Worm (Caenorhabditis elegans) whole organism, L2 larva: ENCODE data around the gene ZC449.1.

Source experiments
- ama-1 ChIP-seq: fragments of 150-350 bp; optimal IDR thresholded peaks from 2 replicates; lab custom pipeline; 2018; ENCODE audit warnings: inconsistent platforms
- crh-2 ChIP-seq: sonication (generic microtip); optimal IDR thresholded peaks from 2 replicates; lab custom pipeline; 2017; ENCODE audit warnings: missing biosample characterization, missing genetic modification characterization
- dmd-4 ChIP-seq: sonication (generic microtip); optimal IDR thresholded peaks from 2 replicates; lab custom pipeline; 2017; ENCODE audit warnings: missing biosample characterization, missing genetic modification characterization
- elt-3 ChIP-seq: sonication (generic microtip); optimal IDR thresholded peaks from 2 replicates; lab custom pipeline; 2017; ENCODE audit warnings: missing biosample characterization, missing genetic modification characterization
- lin-13 ChIP-seq: fragments of 150-350 bp; optimal IDR thresholded peaks from 2 replicates; lab custom pipeline; 2014; ENCODE audit warnings: missing biosample characterization, missing genetic modification reagents, missing genetic modification characterization
- mbf-1 ChIP-seq: sonication (generic microtip); optimal IDR thresholded peaks from 2 replicates; lab custom pipeline; 2017; ENCODE audit warnings: missing biosample characterization, missing genetic modification characterization
- nhr-11 ChIP-seq: fragments of 150-350 bp; optimal IDR thresholded peaks from 2 replicates; lab custom pipeline; 2014; ENCODE audit warnings: missing biosample characterization, missing genetic modification characterization
- snpc-4 ChIP-seq: fragments of 150-350 bp; optimal IDR thresholded peaks from 2 replicates; lab custom pipeline; 2014; ENCODE audit warnings: missing biosample characterization, missing genetic modification characterization
- unc-55 ChIP-seq: fragments of 150-350 bp; sonication (generic microtip); optimal IDR thresholded peaks from 3 replicates; lab custom pipeline; 2014; ENCODE audit warnings: missing biosample characterization, missing genetic modification reagents, missing genetic modification characterization
- unc-62 ChIP-seq: fragments of 150-350 bp; optimal IDR thresholded peaks from 2 replicates; lab custom pipeline; 2014; ENCODE audit warnings: missing biosample characterization, missing genetic modification reagents, missing genetic modification characterization

DNA sequence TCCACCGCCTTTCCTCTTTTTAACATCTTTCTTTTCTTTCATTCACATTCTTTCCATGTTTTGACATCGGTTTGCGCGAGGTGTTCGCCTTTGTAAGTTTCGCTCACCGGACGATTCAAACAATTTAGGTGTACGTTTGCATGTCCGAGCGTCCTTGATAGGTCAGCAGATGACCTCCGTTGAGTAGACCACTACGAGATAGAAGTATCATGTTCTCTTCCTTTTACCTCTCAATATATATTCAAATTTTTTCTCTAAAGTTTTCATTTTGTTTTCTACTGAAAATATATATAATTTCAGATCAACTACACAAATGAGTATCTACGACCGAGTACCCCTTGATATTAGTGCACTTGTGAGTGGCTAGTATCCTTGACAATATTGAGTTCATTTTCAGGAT, 36.5 kb downstream of the ZC449.1 start, which contains the start of gene C24H10.3:
- TF ChIP-seq ama-1 (no peak), crh-2 (tag; lab: Kevin White, UChicago) (no peak), lin-13 (GFP tag; lab: Kevin White, UChicago) (no peak), snpc-4 (tag; lab: Kevin White, UChicago) (no peak), mbf-1 (tag; lab: Kevin White, UChicago) (no peak), dmd-4 (tag; lab: Kevin White, UChicago) (no peak), nhr-11 (no peak), elt-3 (no peak), unc-55 (GFP tag; lab: Kevin White, UChicago) (no peak), unc-62 (GFP tag; lab: Kevin White, UChicago) (no peak)
